Fruit fly (Drosophila melanogaster): ENCODE results near the gene CG14785.

Gene CG14785

dm6 chrX:1466505-1467381, 9.9 kb upstream of the CG14785 start (continued):
- TF ChIP-seq CG9876 (GFP tag; optimal IDR thresholded peaks at IDR 0.05) = no peak
- no peak for TF ChIP-seq jigr1 (GFP tag; IDR thresholded peaks at IDR 0.05)
- TF ChIP-seq B-H2 (GFP tag; optimal IDR thresholded peaks at IDR 0.05) = no peak
- no peak for TF ChIP-seq MESR4 (GFP tag; optimal IDR thresholded peaks at IDR 0.05)
- TF ChIP-seq CG9215 (GFP tag; IDR thresholded peaks at IDR 0.05) = no peak
- no peak for TF ChIP-seq Lim3 (GFP tag; IDR thresholded peaks at IDR 0.05)
- no peak for TF ChIP-seq dan (GFP tag; IDR thresholded peaks at IDR 0.05)
- TF ChIP-seq Aef1 (GFP tag; IDR thresholded peaks at IDR 0.05) = peak; percentile 42; the same call in 1 of the 3 replicates
- TF ChIP-seq MBD-R2 (GFP tag; IDR thresholded peaks at IDR 0.05) = peak; percentile 49; the same call in 1 of the 2 replicates
- no peak for TF ChIP-seq unpg (GFP tag; optimal IDR thresholded peaks at IDR 0.05)
- TF ChIP-seq ato (GFP tag; IDR thresholded peaks at IDR 0.05; ENCODE audit: partially characterized antibody) = no peak
- TF ChIP-seq tin (GFP tag; optimal IDR thresholded peaks at IDR 0.05) = no peak
- no peak for TF ChIP-seq CG17328 (GFP tag; IDR thresholded peaks at IDR 0.05)
- no peak for TF ChIP-seq ind (GFP tag; optimal IDR thresholded peaks at IDR 0.05)
- no peak for TF ChIP-seq CG4820 (GFP tag; optimal IDR thresholded peaks at IDR 0.05)
- TF ChIP-seq CG15514 (GFP tag; optimal IDR thresholded peaks at IDR 0.05) = peak; percentile 31
- no peak for TF ChIP-seq ap (GFP tag; IDR thresholded peaks at IDR 0.05)
- no peak for TF ChIP-seq CG6175 (GFP tag; IDR thresholded peaks at IDR 0.05)
- no peak for TF ChIP-seq CG3838 (GFP tag; optimal IDR thresholded peaks at IDR 0.05)
- peak; percentile 61 for TF ChIP-seq CG13894 (tag; optimal IDR thresholded peaks at IDR 0.05)
- TF ChIP-seq jumu (GFP tag; optimal IDR thresholded peaks at IDR 0.05) = no peak
- TF ChIP-seq CG14014 (GFP tag; IDR thresholded peaks at IDR 0.05) = no peak
- TF ChIP-seq CG1603 (tag; optimal IDR thresholded peaks at IDR 0.05) = no peak
- TF ChIP-seq Med (GFP tag) = peak; percentile 87
- TF ChIP-seq gro (GFP tag; optimal IDR thresholded peaks at IDR 0.05) = no peak
- TF ChIP-seq Deaf1 (tag; optimal IDR thresholded peaks at IDR 0.05) = peak; percentile 62
- 0 out of 3 replicates have a peak, but pooled peaks have one; percentile 9 for TF ChIP-seq CG6791 (GFP tag; IDR thresholded peaks at IDR 0.05; ENCODE audit: partially characterized antibody)
- no peak for TF ChIP-seq rib (GFP tag; IDR thresholded peaks at IDR 0.05)
- TF ChIP-seq twi (tag; optimal IDR thresholded peaks at IDR 0.05) = no peak
- TF ChIP-seq CG1602 (GFP tag; optimal IDR thresholded peaks at IDR 0.05) = no peak
- TF ChIP-seq Bgb (GFP tag; IDR thresholded peaks at IDR 0.05; ENCODE audit: partially characterized antibody) = peak; percentile 40; the same call in 1 of the 2 replicates
- no peak for TF ChIP-seq CG8281 (tag; optimal IDR thresholded peaks at IDR 0.05)
- TF ChIP-seq CG5180 (GFP tag; optimal IDR thresholded peaks at IDR 0.05) = no peak
- no peak for TF ChIP-seq nau (GFP tag; optimal IDR thresholded peaks at IDR 0.05)
- TF ChIP-seq p53 (GFP tag; optimal IDR thresholded peaks at IDR 0.05) = no peak
- no peak for TF ChIP-seq CG9797 (GFP tag; optimal IDR thresholded peaks at IDR 0.05)
- no peak for TF ChIP-seq zen (tag; optimal IDR thresholded peaks at IDR 0.05)
- TF ChIP-seq CG31224 (GFP tag; IDR thresholded peaks at IDR 0.05) = 0 out of 2 replicates have a peak, but pooled peaks have one; percentile 9
- no peak for TF ChIP-seq phol (tag; optimal IDR thresholded peaks at IDR 0.05)
- no peak for TF ChIP-seq knrl (GFP tag; IDR thresholded peaks at IDR 0.05; ENCODE audit: partially characterized antibody)
- no peak for TF ChIP-seq slou (GFP tag; optimal IDR thresholded peaks at IDR 0.05)
- peak; percentile 5 for TF ChIP-seq CG13296 (GFP tag; optimal IDR thresholded peaks at IDR 0.05)
- TF ChIP-seq CG31365 (tag; optimal IDR thresholded peaks at IDR 0.05) = no peak
- no peak for TF ChIP-seq lola (GFP tag; optimal IDR thresholded peaks at IDR 0.05)
- TF ChIP-seq stc (GFP tag; IDR thresholded peaks at IDR 0.05) = no peak
- peak; percentile 20; the same call in 1 of the 2 replicates for TF ChIP-seq Atf6 (GFP tag; IDR thresholded peaks at IDR 0.05)
- no peak for TF ChIP-seq Mes4 (GFP tag; optimal IDR thresholded peaks at IDR 0.05)
- TF ChIP-seq Drgx (GFP tag; IDR thresholded peaks at IDR 0.05) = peak; percentile 41; the same call in 1 of the 2 replicates
- TF ChIP-seq Dek (tag; optimal IDR thresholded peaks at IDR 0.05) = no peak

Data from whole organism, embryonic.